Fruit fly (Drosophila melanogaster) whole organism, prepupa: Measurements from ENCODE around the gene CG43116.
A peak's percentile ranks its signal among the peaks of the same experiment; 100 is the strongest.

ENCODE experiments used
- Blimp-1 ChIP-seq: fragments of 200-800 bp; sonication (Bioruptor generic); optimal IDR thresholded peaks from 3 replicates; lab custom pipeline; 2017; ENCODE audit warnings: missing biosample characterization, missing genetic modification characterization, mild to moderate bottlenecking, moderate library complexity, missing genetic modification reagents
- CG10669 ChIP-seq: fragments of 200-800 bp; sonication (Bioruptor generic); optimal IDR thresholded peaks from 3 replicates; lab custom pipeline; 2018; ENCODE audit warnings: missing biosample characterization, mild to moderate bottlenecking, missing genetic modification characterization, moderate library complexity
- CG11294 ChIP-seq: fragments of 200-800 bp; sonication (Bioruptor generic); IDR thresholded peaks from 2 replicates; pipeline ENCODE4 v1.3.6; 2022; ENCODE audit warnings: missing biosample characterization, missing genetic modification characterization
- CG11902 ChIP-seq: fragments of 200-800 bp; sonication (Bioruptor generic); optimal IDR thresholded peaks from 3 replicates; lab custom pipeline; 2016; ENCODE audit warnings: missing biosample characterization, missing genetic modification characterization
- CG15336 ChIP-seq: fragments of 200-800 bp; sonication (Bioruptor generic); IDR thresholded peaks from 2 replicates; pipeline ENCODE4 v1.3.6; 2022; ENCODE audit warnings: missing biosample characterization, missing genetic modification characterization
- CG1621 ChIP-seq: fragments of 200-800 bp; sonication (Bioruptor generic); optimal IDR thresholded peaks from 3 replicates; lab custom pipeline; 2018; ENCODE audit warnings: missing biosample characterization, mild to moderate bottlenecking, missing genetic modification characterization
- CG16779 ChIP-seq: fragments of 200-800 bp; sonication (Bioruptor generic); optimal IDR thresholded peaks from 3 replicates; lab custom pipeline; 2017; ENCODE audit warnings: missing biosample characterization, mild to moderate bottlenecking, missing genetic modification characterization
- CG3032 ChIP-seq: fragments of 200-800 bp; optimal IDR thresholded peaks from 2 replicates; lab custom pipeline; 2019; ENCODE audit warnings: missing biosample characterization, mild to moderate bottlenecking, missing genetic modification characterization, moderate library complexity
- CG31627 ChIP-seq: fragments of 200-800 bp; sonication (Bioruptor generic); optimal IDR thresholded peaks from 3 replicates; lab custom pipeline; 2016; ENCODE audit warnings: missing biosample characterization, missing genetic modification characterization
- CG32006 ChIP-seq: fragments of 200-800 bp; sonication (Bioruptor generic); optimal IDR thresholded peaks from 3 replicates; lab custom pipeline; 2017; ENCODE audit warnings: missing biosample characterization, mild to moderate bottlenecking, missing genetic modification characterization
- CG34406 ChIP-seq: fragments of 200-800 bp; sonication (Bioruptor generic); optimal IDR thresholded peaks from 3 replicates; lab custom pipeline; 2016; ENCODE audit warnings: missing biosample characterization, missing genetic modification characterization
- CG3919 ChIP-seq: fragments of 200-800 bp; sonication (Bioruptor generic); optimal IDR thresholded peaks from 3 replicates; lab custom pipeline; 2016; ENCODE audit warnings: missing biosample characterization, missing genetic modification characterization
- CG6163 ChIP-seq: fragments of 200-800 bp; sonication (Bioruptor generic); IDR thresholded peaks from 3 replicates; pipeline ENCODE4 v1.3.6; 2022; ENCODE audit warnings: missing biosample characterization, missing genetic modification characterization
- CG6276 ChIP-seq: fragments of 200-800 bp; sonication (Bioruptor generic); optimal IDR thresholded peaks from 2 replicates; lab custom pipeline; 2017; ENCODE audit warnings: missing biosample characterization, mild to moderate bottlenecking, missing genetic modification characterization
- CG6808 ChIP-seq: fragments of 200-800 bp; sonication (Bioruptor generic); optimal IDR thresholded peaks from 3 replicates; lab custom pipeline; 2017; ENCODE audit warnings: missing biosample characterization, missing genetic modification characterization, mild to moderate bottlenecking, moderate library complexity, missing genetic modification reagents
- CG6854 ChIP-seq: fragments of 200-800 bp; sonication (Bioruptor generic); optimal IDR thresholded peaks from 2 replicates; lab custom pipeline; 2017; ENCODE audit warnings: missing biosample characterization, mild to moderate bottlenecking, missing genetic modification characterization
- CG8119 ChIP-seq: fragments of 200-800 bp; sonication (Bioruptor generic); IDR thresholded peaks from 3 replicates; pipeline ENCODE4 v1.3.6; 2022; ENCODE audit warnings: missing biosample characterization, missing genetic modification characterization
- CG8632 ChIP-seq: fragments of 200-800 bp; sonication (Bioruptor generic); optimal IDR thresholded peaks from 3 replicates; lab custom pipeline; 2016; ENCODE audit warnings: missing biosample characterization, missing genetic modification characterization
- CG9139 ChIP-seq: fragments of 200-800 bp; sonication (Bioruptor generic); optimal IDR thresholded peaks from 3 replicates; lab custom pipeline; 2017; ENCODE audit warnings: missing biosample characterization, mild to moderate bottlenecking, missing genetic modification characterization
- Eip75B ChIP-seq: fragments of 200-800 bp; sonication (Bioruptor generic); optimal IDR thresholded peaks from 3 replicates; lab custom pipeline; 2016; ENCODE audit warnings: missing biosample characterization, missing genetic modification characterization
- Eip78C ChIP-seq: fragments of 200-800 bp; sonication (Bioruptor generic); peaks from one replicate; lab custom pipeline; 2016; ENCODE audit warnings: missing biosample characterization, missing genetic modification characterization
- Eip93F ChIP-seq: fragments of 200-800 bp; sonication (Bioruptor generic); optimal IDR thresholded peaks from 2 replicates; lab custom pipeline; 2016; ENCODE audit warnings: missing biosample characterization, mild to moderate bottlenecking, missing genetic modification characterization
- Ets96B ChIP-seq: fragments of 200-800 bp; optimal IDR thresholded peaks from 2 replicates; lab custom pipeline; 2019; ENCODE audit warnings: missing biosample characterization, mild to moderate bottlenecking, missing genetic modification characterization, moderate library complexity
- Gug ChIP-seq: fragments of 200-800 bp; sonication (Bioruptor generic); IDR thresholded peaks from 2 replicates; pipeline ENCODE4 v1.3.6; 2022; ENCODE audit warnings: missing biosample characterization, missing genetic modification characterization
- Hr38 ChIP-seq: sonication (Bioruptor generic); optimal IDR thresholded peaks from 2 replicates; lab custom pipeline; 2016; ENCODE audit warnings: missing biosample characterization, missing genetic modification characterization
- Hr4 ChIP-seq: fragments of 200-800 bp; sonication (Bioruptor generic); optimal IDR thresholded peaks from 3 replicates; lab custom pipeline; 2016; ENCODE audit warnings: missing biosample characterization, missing genetic modification characterization
- Lpt ChIP-seq: fragments of 200-800 bp; sonication (Bioruptor generic); optimal IDR thresholded peaks from 3 replicates; lab custom pipeline; 2016; ENCODE audit warnings: missing biosample characterization, missing genetic modification characterization
- Met ChIP-seq: fragments of 200-800 bp; sonication (Bioruptor generic); optimal IDR thresholded peaks from 3 replicates; lab custom pipeline; 2016; ENCODE audit warnings: missing biosample characterization, missing genetic modification characterization
- Smox ChIP-seq: fragments of 200-800 bp; sonication (Bioruptor generic); optimal IDR thresholded peaks from 3 replicates; lab custom pipeline; 2016; ENCODE audit warnings: missing biosample characterization, missing genetic modification characterization
- Sox102F ChIP-seq: fragments of 200-800 bp; sonication (Bioruptor generic); optimal IDR thresholded peaks from 2 replicates; lab custom pipeline; 2016; ENCODE audit warnings: missing biosample characterization, mild to moderate bottlenecking, missing genetic modification characterization
- Sox14 ChIP-seq: fragments of 200-800 bp; sonication (Bioruptor generic); optimal IDR thresholded peaks from 3 replicates; lab custom pipeline; 2016; ENCODE audit warnings: missing biosample characterization, missing genetic modification characterization
- achi ChIP-seq: fragments of 200-800 bp; sonication (Bioruptor generic); optimal IDR thresholded peaks from 3 replicates; lab custom pipeline; 2016; ENCODE audit warnings: missing biosample characterization, missing genetic modification characterization
- cyc ChIP-seq: fragments of 200-800 bp; sonication (Bioruptor generic); optimal IDR thresholded peaks from 3 replicates; lab custom pipeline; 2016; ENCODE audit warnings: missing biosample characterization, missing genetic modification characterization
- dsx ChIP-seq: fragments of 200-800 bp; optimal IDR thresholded peaks from 3 replicates; lab custom pipeline; 2019; ENCODE audit warnings: missing biosample characterization, mild to moderate bottlenecking, missing genetic modification characterization, moderate library complexity; ENCODE audit not compliant: poor library complexity, severe bottlenecking
- eg ChIP-seq: fragments of 200-800 bp; sonication (Bioruptor generic); IDR thresholded peaks from 3 replicates; pipeline ENCODE4 v1.3.6; 2022; ENCODE audit warnings: missing biosample characterization, missing genetic modification characterization
- esn ChIP-seq: fragments of 200-800 bp; sonication (Bioruptor generic); optimal IDR thresholded peaks from 2 replicates; lab custom pipeline; 2016; ENCODE audit warnings: missing biosample characterization, mild to moderate bottlenecking, missing genetic modification characterization, moderate library complexity
- fd59A ChIP-seq: fragments of 200-800 bp; sonication (Bioruptor generic); optimal IDR thresholded peaks from 2 replicates; lab custom pipeline; 2017; ENCODE audit warnings: missing biosample characterization, mild to moderate bottlenecking, missing genetic modification characterization, missing genetic modification reagents
- fd85E ChIP-seq: fragments of 200-800 bp; sonication (Bioruptor generic); optimal IDR thresholded peaks from 3 replicates; lab custom pipeline; 2016; ENCODE audit warnings: missing biosample characterization, missing genetic modification characterization
- fkh ChIP-seq: fragments of 200-800 bp; sonication (Bioruptor generic); optimal IDR thresholded peaks from 3 replicates; lab custom pipeline; 2017; ENCODE audit warnings: missing biosample characterization, mild to moderate bottlenecking, missing genetic modification characterization, moderate library complexity
- net ChIP-seq: fragments of 200-800 bp; sonication (Bioruptor generic); optimal IDR thresholded peaks from 3 replicates; lab custom pipeline; 2016; ENCODE audit warnings: missing biosample characterization, missing genetic modification characterization
- pdm3 ChIP-seq: fragments of 200-800 bp; sonication (Bioruptor generic); optimal IDR thresholded peaks from 3 replicates; lab custom pipeline; 2016; ENCODE audit warnings: missing biosample characterization, missing genetic modification characterization
- salr ChIP-seq, 2 experiments: fragments of 200-800 bp; sonication (Bioruptor generic); optimal IDR thresholded peaks; 3 replicates each; lab custom pipeline; 2016 to 2018; ENCODE audit warnings: missing biosample characterization in 2 of 2, missing genetic modification characterization in 2 of 2, mild to moderate bottlenecking in 1 of 2
- spab ChIP-seq: fragments of 200-800 bp; sonication (Bioruptor generic); optimal IDR thresholded peaks from 2 replicates; lab custom pipeline; 2017; ENCODE audit warnings: missing biosample characterization, mild to moderate bottlenecking, missing genetic modification characterization, missing genetic modification reagents
- ss ChIP-seq, 2 experiments: fragments of 200-800 bp; sonication (Bioruptor generic); optimal IDR thresholded peaks; 2 replicates in 1 of 2; 3 replicates in 1 of 2; lab custom pipeline; 2017 to 2018; ENCODE audit warnings: mild to moderate bottlenecking in 2 of 2, missing biosample characterization in 2 of 2, missing genetic modification characterization in 2 of 2, moderate library complexity in 1 of 2
- svp ChIP-seq: fragments of 200-800 bp; sonication (Bioruptor generic); peaks from one replicate; lab custom pipeline; 2016; ENCODE audit warnings: missing biosample characterization, missing genetic modification characterization
- topi ChIP-seq: fragments of 200-800 bp; sonication (Bioruptor generic); optimal IDR thresholded peaks from 3 replicates; lab custom pipeline; 2016; ENCODE audit warnings: missing biosample characterization, missing genetic modification characterization
- vri ChIP-seq: fragments of 200-800 bp; sonication (Bioruptor generic); optimal IDR thresholded peaks from 3 replicates; lab custom pipeline; 2016; ENCODE audit warnings: missing biosample characterization, mild to moderate bottlenecking, missing genetic modification characterization

Gene CG43116

DNA sequence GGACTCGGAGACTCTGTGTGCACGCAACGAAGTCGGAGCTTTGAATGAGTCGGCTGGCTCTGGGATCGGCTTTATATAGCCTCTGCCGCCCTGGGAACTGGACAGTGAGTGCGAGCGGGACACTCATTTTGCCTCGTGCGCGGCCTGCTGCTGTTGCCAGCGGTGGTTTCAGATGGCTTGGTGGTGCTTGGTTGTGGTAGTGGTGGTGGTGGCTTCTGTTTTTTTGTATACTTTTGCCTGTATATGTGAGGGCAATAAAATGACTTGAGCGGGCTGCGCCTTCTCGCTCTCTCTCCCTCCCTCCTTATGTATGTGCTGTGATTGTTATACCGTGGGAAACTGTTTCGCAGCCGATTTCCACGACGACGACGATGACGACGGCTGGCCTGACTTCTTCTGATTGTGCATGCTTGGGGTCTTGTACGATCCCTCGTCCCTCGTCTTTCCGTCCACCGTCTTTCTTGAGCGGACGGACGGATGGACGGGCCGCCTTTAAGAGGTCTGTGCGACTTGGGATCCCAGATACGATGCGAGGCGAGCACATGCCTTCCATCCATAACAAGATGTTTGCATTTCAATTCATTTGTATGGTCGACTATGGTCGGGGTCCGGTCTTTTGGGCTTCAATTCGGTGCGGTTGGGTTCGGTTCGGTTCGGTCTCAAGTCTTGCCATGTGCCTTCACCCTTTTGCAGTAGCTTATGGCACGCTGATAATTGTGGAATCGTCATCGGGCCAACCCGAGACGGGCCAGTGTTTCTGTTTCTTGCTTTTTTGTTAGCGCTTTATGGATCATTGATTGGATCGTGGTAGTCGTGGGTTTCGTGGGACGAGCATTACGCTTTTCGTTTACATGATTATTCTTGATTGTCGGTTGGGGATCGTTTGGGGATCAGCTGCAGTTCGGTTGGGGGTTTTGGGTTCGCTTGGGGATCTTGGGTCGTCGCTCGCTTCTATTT is 9.5 kb upstream of the CG43116 start:
- peak; percentile 79 for TF ChIP-seq dsx
- TF ChIP-seq eg (GFP tag; lab: Robert Waterston, UW): peak; percentile 71
- TF ChIP-seq CG32006 (GFP tag; lab: Kevin White, UChicago): no peak
- peak; percentile 25 for TF ChIP-seq Smox
- peak; percentile 79 for TF ChIP-seq CG6854
- no peak for TF ChIP-seq CG11294
- peak; percentile 3 for TF ChIP-seq fd59A (GFP tag; lab: Kevin White, UChicago)
- TF ChIP-seq Hr4 (GFP tag; lab: Kevin White, UChicago): peak; percentile 5
- TF ChIP-seq ss (GFP tag; optimal IDR thresholded peaks at IDR 0.05; lab: Kevin White, UChicago): peak; percentile 80 to 92
- TF ChIP-seq achi (GFP tag; lab: Kevin White, UChicago): no peak
- peak; percentile 4 for TF ChIP-seq CG10669 (GFP tag; lab: Kevin White, UChicago)
- no peak for TF ChIP-seq cyc (GFP tag; lab: Kevin White, UChicago)
- peak; percentile 60 for TF ChIP-seq Eip75B
- TF ChIP-seq Sox102F (GFP tag; lab: Kevin White, UChicago): peak; percentile 33
- TF ChIP-seq topi (GFP tag; lab: Kevin White, UChicago): no peak
- peak; percentile 54; the same call in 2 of the 3 replicates for TF ChIP-seq CG8119 (GFP tag; lab: Robert Waterston, UW)
- TF ChIP-seq Hr38 (GFP tag; lab: Kevin White, UChicago): no peak
- no peak for TF ChIP-seq salr (GFP tag; optimal IDR thresholded peaks at IDR 0.05; lab: Kevin White, UChicago)
- TF ChIP-seq spab (GFP tag; lab: Kevin White, UChicago): peak; percentile 58
- TF ChIP-seq CG16779 (tag; lab: Kevin White, UChicago): peak; percentile 62
- TF ChIP-seq CG9139: peak; percentile 69
- TF ChIP-seq CG15336 (GFP tag; lab: Robert Waterston, UW): peak; percentile 58
- TF ChIP-seq pdm3 (GFP tag; lab: Kevin White, UChicago): no peak
- TF ChIP-seq CG6808 (GFP tag; lab: Kevin White, UChicago): peak; percentile 66
- peak; percentile 62 for TF ChIP-seq fkh (GFP tag; lab: Kevin White, UChicago)
- TF ChIP-seq svp (GFP tag; lab: Kevin White, UChicago): peak; percentile 75
- TF ChIP-seq CG3032 (tag; lab: Kevin White, UChicago): peak; percentile 44
- no peak for TF ChIP-seq fd85E
- peak; percentile 71 for TF ChIP-seq Lpt (GFP tag; lab: Kevin White, UChicago)
- peak; percentile 54 for TF ChIP-seq CG1621 (tag; lab: Kevin White, UChicago)
- TF ChIP-seq esn (GFP tag; lab: Kevin White, UChicago): no peak
- TF ChIP-seq CG6276 (GFP tag; lab: Kevin White, UChicago): peak; percentile 61
- peak; percentile 67 for TF ChIP-seq Eip78C (GFP tag; lab: Kevin White, UChicago)
- 0 out of 2 replicates have a peak, but pooled peaks have one; percentile 29 for TF ChIP-seq Gug
- peak; percentile 12 for TF ChIP-seq Sox14 (GFP tag; lab: Kevin White, UChicago)
- TF ChIP-seq CG8632 (GFP tag; lab: Kevin White, UChicago): no peak
- TF ChIP-seq Blimp-1 (GFP tag; lab: Kevin White, UChicago): peak; percentile 15
- TF ChIP-seq CG34406 (GFP tag; lab: Kevin White, UChicago): peak; percentile 12
- peak; percentile 18 for TF ChIP-seq CG3919
- TF ChIP-seq Eip93F: peak; percentile 15
- no peak for TF ChIP-seq CG31627 (GFP tag; lab: Kevin White, UChicago)
- TF ChIP-seq CG6163: peak; percentile 33; the same call in 1 of the 3 replicates
- peak; percentile 73 for TF ChIP-seq net
- peak; percentile 57 for TF ChIP-seq Ets96B (tag; lab: Kevin White, UChicago)
- TF ChIP-seq vri (GFP tag; lab: Kevin White, UChicago): peak; percentile 47
- TF ChIP-seq Met (GFP tag; lab: Kevin White, UChicago): peak; percentile 60
- no peak for TF ChIP-seq CG11902 (GFP tag; lab: Kevin White, UChicago)
